Fruit fly (Drosophila melanogaster) whole organism, embryonic: Measurements from ENCODE around the gene Fibp.
A peak's percentile ranks its signal among the peaks of the same experiment; 100 is the strongest.

Experiments
- Antp ChIP-seq: fragments of 200-800 bp; sonication (Bioruptor generic); optimal IDR thresholded peaks from 3 replicates; lab custom pipeline; 2016; ENCODE audit warnings: missing biosample characterization, missing genetic modification characterization
- Atf-2 ChIP-seq: fragments of 200-800 bp; sonication (Bioruptor generic); optimal IDR thresholded peaks from 2 replicates; lab custom pipeline; 2016; ENCODE audit warnings: missing biosample characterization, missing genetic modification characterization
- Bgb ChIP-seq: fragments of 200-800 bp; sonication (Bioruptor generic); IDR thresholded peaks from 2 replicates; pipeline ENCODE4 v1.3.6; 2022; ENCODE audit warnings: missing biosample characterization, missing genetic modification characterization; ENCODE audit not compliant: partially characterized antibody
- CG11085 ChIP-seq: fragments of 200-800 bp; sonication (Bioruptor generic); IDR thresholded peaks from 2 replicates; pipeline ENCODE4 v1.3.6; 2022; ENCODE audit warnings: missing biosample characterization, missing genetic modification characterization
- CG11247 ChIP-seq: fragments of 200-800 bp; sonication (Bioruptor generic); IDR thresholded peaks from 2 replicates; pipeline ENCODE4 v1.3.6; 2022; ENCODE audit warnings: missing biosample characterization, missing genetic modification characterization
- CG13296 ChIP-seq: fragments of 200-800 bp; sonication (Bioruptor generic); optimal IDR thresholded peaks from 3 replicates; lab custom pipeline; 2018; ENCODE audit warnings: missing biosample characterization, mild to moderate bottlenecking, missing genetic modification characterization
- CG15269 ChIP-seq: fragments of 200-800 bp; sonication (Bioruptor generic); optimal IDR thresholded peaks from 2 replicates; lab custom pipeline; 2018; ENCODE audit warnings: missing biosample characterization, mild to moderate bottlenecking, missing genetic modification characterization, moderate library complexity
- CG17359 ChIP-seq: fragments of 200-800 bp; sonication (Bioruptor generic); optimal IDR thresholded peaks from 3 replicates; lab custom pipeline; 2018; ENCODE audit warnings: missing biosample characterization, mild to moderate bottlenecking, missing genetic modification characterization, moderate library complexity
- CG17361 ChIP-seq: fragments of 200-800 bp; sonication (Bioruptor generic); IDR thresholded peaks from 3 replicates; pipeline ENCODE4 v1.3.6; 2022; ENCODE audit warnings: missing biosample characterization, missing genetic modification characterization
- CG2129 ChIP-seq: fragments of 200-800 bp; sonication (Bioruptor generic); IDR thresholded peaks from 2 replicates; pipeline ENCODE4 v1.3.6; 2022; ENCODE audit warnings: missing biosample characterization, missing genetic modification characterization; ENCODE audit not compliant: partially characterized antibody
- CG2712 ChIP-seq: fragments of 200-800 bp; optimal IDR thresholded peaks from 3 replicates; lab custom pipeline; 2019; ENCODE audit warnings: missing biosample characterization, mild to moderate bottlenecking, missing genetic modification characterization, moderate library complexity
- CG4707 ChIP-seq: fragments of 200-800 bp; sonication (Bioruptor generic); optimal IDR thresholded peaks from 2 replicates; lab custom pipeline; 2018; ENCODE audit warnings: missing biosample characterization, mild to moderate bottlenecking, missing genetic modification characterization, moderate library complexity
- CG4820 ChIP-seq: fragments of 200-800 bp; sonication (Bioruptor generic); optimal IDR thresholded peaks from 3 replicates; lab custom pipeline; 2016; ENCODE audit warnings: missing biosample characterization, missing genetic modification characterization
- CG7556 ChIP-seq: fragments of 200-800 bp; sonication (Bioruptor generic); optimal IDR thresholded peaks from 2 replicates; lab custom pipeline; 2017; ENCODE audit warnings: missing biosample characterization, mild to moderate bottlenecking, missing genetic modification characterization
- CG8290 ChIP-seq, 3 experiments: fragments of 200-800 bp; sonication (Bioruptor generic); optimal IDR thresholded peaks; 2 replicates each; lab custom pipeline; 2016 to 2019; ENCODE audit warnings: missing biosample characterization in 3 of 3, missing genetic modification characterization in 3 of 3, mild to moderate bottlenecking in 2 of 3, moderate library complexity in 1 of 3
- CG8359 ChIP-seq: fragments of 200-800 bp; sonication (Bioruptor generic); optimal IDR thresholded peaks from 2 replicates; lab custom pipeline; 2017; ENCODE audit warnings: missing biosample characterization, mild to moderate bottlenecking, missing genetic modification characterization, borderline replicate concordance
- D19B ChIP-seq: fragments of 200-800 bp; sonication (Bioruptor generic); optimal IDR thresholded peaks from 2 replicates; lab custom pipeline; 2017; ENCODE audit warnings: missing biosample characterization, mild to moderate bottlenecking, missing genetic modification characterization
- Dip2 ChIP-seq: fragments of 200-800 bp; sonication (Bioruptor generic); IDR thresholded peaks from 2 replicates; pipeline ENCODE4 v1.3.6; 2022; ENCODE audit warnings: missing biosample characterization, missing genetic modification characterization
- Dll ChIP-seq: fragments of 200-800 bp; sonication (Bioruptor generic); IDR thresholded peaks from 4 replicates; pipeline ENCODE4 v1.3.6; 2022; ENCODE audit warnings: missing biosample characterization, missing genetic modification characterization; ENCODE audit not compliant: partially characterized antibody
- E2f1 ChIP-seq: fragments of 200-800 bp; sonication (Bioruptor generic); IDR thresholded peaks from 2 replicates; pipeline ENCODE4 v1.3.6; 2022; ENCODE audit warnings: missing biosample characterization, missing genetic modification characterization
- E2f2 ChIP-seq: fragments of 200-800 bp; sonication (Bioruptor generic); IDR thresholded peaks from 2 replicates; pipeline ENCODE4 v1.3.6; 2022; ENCODE audit warnings: missing biosample characterization, missing genetic modification characterization
- Ets97D ChIP-seq: fragments of 200-800 bp; sonication (Bioruptor generic); optimal IDR thresholded peaks from 3 replicates; lab custom pipeline; 2016; ENCODE audit warnings: missing biosample characterization, missing genetic modification characterization
- HLH3B ChIP-seq: fragments of 200-800 bp; sonication (Bioruptor generic); IDR thresholded peaks from 2 replicates; pipeline ENCODE4 v1.3.6; 2022; ENCODE audit warnings: missing biosample characterization, missing genetic modification characterization
- Oaz ChIP-seq: fragments of 200-800 bp; sonication (Bioruptor generic); IDR thresholded peaks from 2 replicates; pipeline ENCODE4 v1.3.6; 2022; ENCODE audit warnings: missing biosample characterization, missing genetic modification characterization
- Opbp ChIP-seq: fragments of 200-800 bp; sonication (Bioruptor generic); IDR thresholded peaks from 3 replicates; pipeline ENCODE4 v1.3.6; 2022; ENCODE audit warnings: missing biosample characterization, missing genetic modification characterization; ENCODE audit not compliant: partially characterized antibody
- Rfx ChIP-seq: fragments of 200-800 bp; sonication (Bioruptor generic); IDR thresholded peaks from 2 replicates; pipeline ENCODE4 v1.3.6; 2022; ENCODE audit warnings: missing biosample characterization, missing genetic modification characterization
- Scr ChIP-seq: fragments of 200-800 bp; sonication (Bioruptor generic); IDR thresholded peaks from 2 replicates; pipeline ENCODE4 v1.3.6; 2022; ENCODE audit warnings: missing biosample characterization, missing genetic modification characterization; ENCODE audit not compliant: partially characterized antibody
- Sin3A ChIP-seq: fragments of >200 bp; optimal IDR thresholded peaks from 2 replicates; lab custom pipeline; 2018
- Six4 ChIP-seq: fragments of 200-800 bp; sonication (Bioruptor generic); optimal IDR thresholded peaks from 2 replicates; lab custom pipeline; 2016; ENCODE audit warnings: missing biosample characterization, missing genetic modification characterization
- Spps ChIP-seq: fragments of 200-800 bp; sonication (Bioruptor generic); optimal IDR thresholded peaks from 2 replicates; lab custom pipeline; 2018; ENCODE audit warnings: missing biosample characterization, mild to moderate bottlenecking, missing genetic modification characterization
- Sry-β ChIP-seq: fragments of 200-800 bp; sonication (Bioruptor generic); optimal IDR thresholded peaks from 2 replicates; lab custom pipeline; 2018; ENCODE audit warnings: missing biosample characterization, mild to moderate bottlenecking, missing genetic modification characterization, moderate library complexity
- Taf1 ChIP-seq: fragments of 200-800 bp; sonication (Bioruptor generic); IDR thresholded peaks from 2 replicates; pipeline ENCODE4 v1.3.6; 2022; ENCODE audit warnings: missing biosample characterization, missing genetic modification characterization
- ab ChIP-seq: fragments of 200-800 bp; sonication (Bioruptor generic); optimal IDR thresholded peaks from 2 replicates; lab custom pipeline; 2016; ENCODE audit warnings: missing biosample characterization, missing genetic modification characterization
- ac ChIP-seq: fragments of 200-800 bp; sonication (Bioruptor generic); optimal IDR thresholded peaks from 3 replicates; lab custom pipeline; 2017; ENCODE audit warnings: missing biosample characterization, mild to moderate bottlenecking, missing genetic modification characterization
- ap ChIP-seq: fragments of 200-800 bp; sonication (Bioruptor generic); IDR thresholded peaks from 2 replicates; pipeline ENCODE4 v1.3.6; 2022; ENCODE audit warnings: missing biosample characterization, missing genetic modification characterization
- dati ChIP-seq: fragments of 200-800 bp; sonication (Bioruptor generic); IDR thresholded peaks from 2 replicates; pipeline ENCODE4 v1.3.6; 2022; ENCODE audit warnings: missing biosample characterization, missing genetic modification characterization
- gcm2 ChIP-seq: fragments of 200-800 bp; sonication (Bioruptor generic); optimal IDR thresholded peaks from 2 replicates; lab custom pipeline; 2016; ENCODE audit warnings: missing biosample characterization, missing genetic modification characterization
- grn ChIP-seq: fragments of 200-800 bp; sonication (Bioruptor generic); optimal IDR thresholded peaks from 3 replicates; lab custom pipeline; 2017; ENCODE audit warnings: missing biosample characterization, missing genetic modification characterization
- her ChIP-seq: fragments of 200-800 bp; sonication (Bioruptor generic); optimal IDR thresholded peaks from 2 replicates; lab custom pipeline; 2016; ENCODE audit warnings: missing biosample characterization, missing genetic modification characterization
- inv ChIP-seq: fragments of 200-800 bp; sonication (Bioruptor generic); IDR thresholded peaks from 2 replicates; pipeline ENCODE4 v1.3.6; 2022; ENCODE audit warnings: missing biosample characterization, missing genetic modification characterization; ENCODE audit not compliant: partially characterized antibody
- knrl ChIP-seq: fragments of 200-800 bp; sonication (Bioruptor generic); IDR thresholded peaks from 3 replicates; pipeline ENCODE4 v1.3.6; 2022; ENCODE audit warnings: missing biosample characterization, missing genetic modification characterization; ENCODE audit not compliant: partially characterized antibody
- nau ChIP-seq: fragments of 200-800 bp; sonication (Bioruptor generic); optimal IDR thresholded peaks from 3 replicates; lab custom pipeline; 2017; ENCODE audit warnings: missing biosample characterization, mild to moderate bottlenecking, missing genetic modification characterization, missing genetic modification reagents
- nerfin-2 ChIP-seq: fragments of 200-800 bp; sonication (Bioruptor generic); IDR thresholded peaks from 2 replicates; pipeline ENCODE4 v1.3.6; 2022; ENCODE audit warnings: missing biosample characterization, missing genetic modification characterization; ENCODE audit not compliant: partially characterized antibody
- ranshi ChIP-seq: fragments of 200-800 bp; sonication (Bioruptor generic); IDR thresholded peaks from 2 replicates; pipeline ENCODE4 v1.3.6; 2022; ENCODE audit warnings: missing biosample characterization, missing genetic modification characterization
- run ChIP-seq: fragments of 200-800 bp; sonication (Bioruptor generic); optimal IDR thresholded peaks from 3 replicates; lab custom pipeline; 2018; ENCODE audit warnings: missing biosample characterization, mild to moderate bottlenecking, missing genetic modification characterization
- sens ChIP-seq: fragments of 200-800 bp; sonication (Bioruptor generic); peaks from one replicate; lab custom pipeline; 2016; ENCODE audit warnings: missing biosample characterization, missing genetic modification characterization
- sisA ChIP-seq: fragments of 200-800 bp; sonication (Bioruptor generic); IDR thresholded peaks from 2 replicates; pipeline ENCODE4 v1.3.6; 2022; ENCODE audit warnings: missing biosample characterization, missing genetic modification characterization
- unc-4 ChIP-seq: fragments of 200-800 bp; sonication (Bioruptor generic); IDR thresholded peaks from 2 replicates; pipeline ENCODE4 v1.3.6; 2022; ENCODE audit warnings: missing biosample characterization, missing genetic modification characterization; ENCODE audit not compliant: partially characterized antibody
- vnd ChIP-seq: fragments of 200-800 bp; sonication (Bioruptor generic); IDR thresholded peaks from 3 replicates; pipeline ENCODE4 v1.3.6; 2022; ENCODE audit warnings: missing biosample characterization, missing genetic modification characterization; ENCODE audit not compliant: partially characterized antibody
- yki ChIP-seq: fragments of >200 bp; optimal IDR thresholded peaks from 3 replicates; lab custom pipeline; 2018
- zen ChIP-seq: fragments of 200-800 bp; sonication (Bioruptor generic); optimal IDR thresholded peaks from 3 replicates; lab custom pipeline; 2018; ENCODE audit warnings: missing biosample characterization, mild to moderate bottlenecking, missing genetic modification characterization, moderate library complexity

Fibp gene

dm6 chr3L:19805895-19806294 is 11.9 kb downstream of the Fibp start, which contains the start of gene CG34116 (continued):
- peak; percentile 36 for TF ChIP-seq CG2129 (GFP tag; lab: Robert Waterston, UW)
- TF ChIP-seq CG4707 (GFP tag; lab: Kevin White, UChicago): no peak
- no peak for TF ChIP-seq run
- no peak for TF ChIP-seq CG8290 (GFP tag; optimal IDR thresholded peaks at IDR 0.05; lab: Kevin White, UChicago)
- no peak for TF ChIP-seq CG8290 (tag; optimal IDR thresholded peaks at IDR 0.05; lab: Kevin White, UChicago)
- no peak for TF ChIP-seq CG17359 (tag; lab: Kevin White, UChicago)
- no peak for TF ChIP-seq CG11247 (GFP tag; lab: Robert Waterston, UW)
- TF ChIP-seq nau (GFP tag; lab: Kevin White, UChicago): no peak
- no peak for TF ChIP-seq CG13296
- TF ChIP-seq Six4 (GFP tag; lab: Kevin White, UChicago): no peak
- TF ChIP-seq nerfin-2 (GFP tag; lab: Robert Waterston, UW): peak; percentile 59
- TF ChIP-seq Scr (GFP tag; lab: Robert Waterston, UW): peak; percentile 70
- TF ChIP-seq zen: no peak
- no peak for TF ChIP-seq D19B (GFP tag; lab: Kevin White, UChicago)
- no peak for TF ChIP-seq Sry-β
- no peak for TF ChIP-seq gcm2
- TF ChIP-seq knrl (GFP tag; lab: Robert Waterston, UW): peak; percentile 65; the same call in 2 of the 3 replicates
- peak; percentile 22 for TF ChIP-seq Sin3A (lab: Kevin White, UChicago)
- TF ChIP-seq ab (GFP tag; lab: Kevin White, UChicago): no peak
- no peak for TF ChIP-seq sens (GFP tag; lab: Kevin White, UChicago)
- TF ChIP-seq Ets97D (GFP tag; lab: Kevin White, UChicago): no peak
- no peak for TF ChIP-seq Antp (GFP tag; lab: Kevin White, UChicago)
- TF ChIP-seq dati (GFP tag; lab: Robert Waterston, UW): no peak
- no peak for TF ChIP-seq Taf1 (GFP tag; lab: Robert Waterston, UW)
- peak; percentile 41; the same call in 1 of the 2 replicates for TF ChIP-seq inv (GFP tag; lab: Robert Waterston, UW)
- TF ChIP-seq sisA (GFP tag; lab: Robert Waterston, UW): no peak
- TF ChIP-seq yki (lab: Kevin White, UChicago): no peak
- no peak for TF ChIP-seq HLH3B (GFP tag; lab: Robert Waterston, UW)
- TF ChIP-seq Dll (GFP tag; lab: Robert Waterston, UW): peak; percentile 71
- no peak for TF ChIP-seq her (GFP tag; lab: Kevin White, UChicago)
- TF ChIP-seq Opbp (GFP tag; lab: Robert Waterston, UW): peak; percentile 57; the same call in 2 of the 3 replicates
- TF ChIP-seq Dip2 (GFP tag; lab: Robert Waterston, UW): no peak
- no peak for TF ChIP-seq Spps (tag; lab: Kevin White, UChicago)
- TF ChIP-seq CG7556: no peak
- no peak for TF ChIP-seq ap (GFP tag; lab: Robert Waterston, UW)
- peak; percentile 15; the same call in 1 of the 2 replicates for TF ChIP-seq E2f2
- TF ChIP-seq ac: no peak
- TF ChIP-seq Bgb (GFP tag; lab: Robert Waterston, UW): peak; percentile 73
- no peak for TF ChIP-seq Rfx (GFP tag; lab: Robert Waterston, UW)
- TF ChIP-seq vnd (GFP tag; lab: Robert Waterston, UW): peak; percentile 49; the same call in 2 of the 3 replicates
- TF ChIP-seq Oaz (GFP tag; lab: Robert Waterston, UW): no peak
- TF ChIP-seq CG17361 (GFP tag; lab: Robert Waterston, UW): no peak
- peak; percentile 57; the same call in 1 of the 2 replicates for TF ChIP-seq unc-4
- TF ChIP-seq ranshi (GFP tag; lab: Robert Waterston, UW): no peak
- TF ChIP-seq CG15269: no peak
- no peak for TF ChIP-seq CG2712
- TF ChIP-seq grn (GFP tag; lab: Kevin White, UChicago): no peak
- TF ChIP-seq CG8359 (GFP tag; lab: Kevin White, UChicago): no peak
- no peak for TF ChIP-seq CG4820
- no peak for TF ChIP-seq CG11085 (GFP tag; lab: Robert Waterston, UW)
- TF ChIP-seq Atf-2 (GFP tag; lab: Kevin White, UChicago): no peak
- TF ChIP-seq E2f1 (GFP tag; lab: Robert Waterston, UW): no peak
